Worm (Caenorhabditis elegans): Measurements from ENCODE around the gene vav-1.

- TF ChIP-seq unc-62 (GFP tag; optimal IDR thresholded peaks at IDR 0.05) = no peak
- no peak for TF ChIP-seq hmg-1.2 (GFP tag; IDR thresholded peaks at IDR 0.05)
- TF ChIP-seq nhr-27 (tag; optimal IDR thresholded peaks at IDR 0.05) = no peak
- no peak for TF ChIP-seq let-607 (tag; optimal IDR thresholded peaks at IDR 0.05)
- TF ChIP-seq tbx-9 (tag; optimal IDR thresholded peaks at IDR 0.05; ENCODE audit: borderline replicate concordance) = no peak
- no peak for TF ChIP-seq ama-1 (optimal IDR thresholded peaks at IDR 0.05)
- no peak for TF ChIP-seq ama-1 (GFP tag; optimal IDR thresholded peaks at IDR 0.05)
- TF ChIP-seq tlf-1 (GFP tag; optimal IDR thresholded peaks at IDR 0.05) = no peak
- no peak for TF ChIP-seq snpc-3.4 (tag; optimal IDR thresholded peaks at IDR 0.05)
Measured at ce11 chrX:9204986-9205385, 27.0 kb downstream of the vav-1 start.

Data from whole organism, young adult.